Worm (Caenorhabditis elegans) whole organism, L1 larva: ENCODE measurements around the gene T09F3.4.

Experiments
- Y116A8C.19 ChIP-seq: sonication (generic microtip); optimal IDR thresholded peaks from 2 replicates; lab custom pipeline; 2016; ENCODE audit warnings: missing compliant biosample characterization, missing genetic modification characterization, borderline replicate concordance
- alr-1 ChIP-seq: fragments of 200-800 bp; sonication (Bioruptor generic); optimal IDR thresholded peaks from 2 replicates; lab custom pipeline; 2018; ENCODE audit warnings: borderline replicate concordance, mild to moderate bottlenecking, missing genetic modification characterization, missing compliant biosample characterization
- aly-2 ChIP-seq: fragments of 150-350 bp; optimal IDR thresholded peaks from 2 replicates; lab custom pipeline; 2014; ENCODE audit warnings: missing biosample characterization, missing genetic modification characterization
- ama-1 ChIP-seq: fragments of 150-350 bp; optimal IDR thresholded peaks from 2 replicates; lab custom pipeline; 2014
- blmp-1 ChIP-seq: fragments of 150-350 bp; optimal IDR thresholded peaks from 2 replicates; lab custom pipeline; 2014; ENCODE audit warnings: missing biosample characterization, missing genetic modification characterization
- ceh-8 ChIP-seq: fragments of 200-800 bp; sonication (Bioruptor generic); optimal IDR thresholded peaks from 2 replicates; lab custom pipeline; 2018; ENCODE audit warnings: mild to moderate bottlenecking, missing genetic modification characterization, moderate library complexity, missing compliant biosample characterization
- dpl-1 ChIP-seq, 3 experiments: fragments of 150-350 bp in 2 of 3; sonication (generic microtip) in 1 of 3; optimal IDR thresholded peaks; 2 replicates each; lab custom pipeline; 2014 to 2017; ENCODE audit warnings: missing biosample characterization in 3 of 3, missing genetic modification characterization in 3 of 3, missing genetic modification reagents in 3 of 3
- dsc-1 ChIP-seq: sonication (generic microtip); optimal IDR thresholded peaks from 2 replicates; lab custom pipeline; 2016; ENCODE audit warnings: mild to moderate bottlenecking, missing genetic modification characterization, missing compliant biosample characterization
- efl-1 ChIP-seq, 4 experiments: fragments of 150-350 bp; optimal IDR thresholded peaks in 3 of 4; peaks in 1 of 4; 1 replicate in 1 of 4; 2 replicates in 3 of 4; lab custom pipeline; 2014; ENCODE audit warnings: missing biosample characterization in 2 of 4, missing genetic modification characterization in 2 of 4, missing genetic modification reagents in 2 of 4
- efl-3 ChIP-seq: fragments of 200-800 bp; sonication (Bioruptor generic); optimal IDR thresholded peaks from 2 replicates; lab custom pipeline; 2018; ENCODE audit warnings: mild to moderate bottlenecking, missing genetic modification characterization, missing compliant biosample characterization
- egl-13 ChIP-seq: sonication (generic microtip); optimal IDR thresholded peaks from 2 replicates; lab custom pipeline; 2016; ENCODE audit warnings: missing genotype, missing genetic modification reagents, missing genetic modification characterization, missing compliant biosample characterization
- elt-2 ChIP-seq: sonication (generic microtip); optimal IDR thresholded peaks from 2 replicates; lab custom pipeline; 2016; ENCODE audit warnings: missing genetic modification characterization, mild to moderate bottlenecking, inconsistent platforms, missing compliant biosample characterization, missing genetic modification reagents
- fkh-8 ChIP-seq: sonication (generic microtip); optimal IDR thresholded peaks from 2 replicates; lab custom pipeline; 2016; ENCODE audit warnings: mild to moderate bottlenecking, missing genetic modification characterization, missing compliant biosample characterization
- hpl-2 ChIP-seq: fragments of 150-350 bp; optimal IDR thresholded peaks from 2 replicates; lab custom pipeline; 2014; ENCODE audit warnings: missing biosample characterization, missing genetic modification reagents, missing genetic modification characterization
- irx-1 ChIP-seq: sonication (generic microtip); optimal IDR thresholded peaks from 2 replicates; lab custom pipeline; 2016; ENCODE audit warnings: missing genetic modification characterization, missing compliant biosample characterization
- jun-1 ChIP-seq: fragments of 150-350 bp; optimal IDR thresholded peaks from 2 replicates; lab custom pipeline; 2014; ENCODE audit warnings: missing biosample characterization, missing genetic modification reagents, missing genetic modification characterization
- lin-13 ChIP-seq: fragments of 150-350 bp; optimal IDR thresholded peaks from 2 replicates; lab custom pipeline; 2014; ENCODE audit warnings: missing biosample characterization, missing genetic modification reagents, missing genetic modification characterization
- lin-14 ChIP-seq: fragments of 200-800 bp; sonication (Bioruptor generic); optimal IDR thresholded peaks from 2 replicates; lab custom pipeline; 2018; ENCODE audit warnings: mild to moderate bottlenecking, missing genetic modification characterization, moderate library complexity, missing compliant biosample characterization
- lin-35 ChIP-seq, 2 experiments: fragments of 150-350 bp; optimal IDR thresholded peaks; 2 replicates each; lab custom pipeline; 2014; ENCODE audit warnings: missing biosample characterization in 2 of 2, missing genetic modification characterization in 2 of 2, missing genetic modification reagents in 2 of 2
- mef-2 ChIP-seq: fragments of 150-350 bp; optimal IDR thresholded peaks from 2 replicates; lab custom pipeline; 2014; ENCODE audit warnings: missing biosample characterization, missing genetic modification characterization
- mep-1 ChIP-seq: fragments of 150-350 bp; optimal IDR thresholded peaks from 2 replicates; lab custom pipeline; 2014; ENCODE audit warnings: missing biosample characterization, missing genetic modification characterization
- nhr-12 ChIP-seq: sonication (generic microtip); optimal IDR thresholded peaks from 2 replicates; lab custom pipeline; 2017; ENCODE audit warnings: missing biosample characterization, missing genetic modification characterization
- nhr-47 ChIP-seq: sonication (generic microtip); optimal IDR thresholded peaks from 2 replicates; lab custom pipeline; 2016; ENCODE audit warnings: mild to moderate bottlenecking, missing genetic modification characterization, moderate library complexity, missing compliant biosample characterization
- nhr-71 ChIP-seq: sonication (generic microtip); optimal IDR thresholded peaks from 2 replicates; lab custom pipeline; 2016; ENCODE audit warnings: mild to moderate bottlenecking, missing genetic modification characterization, moderate library complexity, missing compliant biosample characterization
- nhr-77 ChIP-seq: fragments of 150-350 bp; optimal IDR thresholded peaks from 2 replicates; lab custom pipeline; 2014; ENCODE audit warnings: missing biosample characterization, missing genetic modification characterization
- nhr-84 ChIP-seq: sonication (generic microtip); optimal IDR thresholded peaks from 2 replicates; lab custom pipeline; 2017; ENCODE audit warnings: missing biosample characterization, missing genetic modification characterization
- nhr-85 ChIP-seq: sonication (generic microtip); peaks from one replicate; lab custom pipeline; 2016; ENCODE audit warnings: missing genetic modification characterization, inconsistent platforms, missing compliant biosample characterization
- nhr-90 ChIP-seq: sonication (generic microtip); optimal IDR thresholded peaks from 2 replicates; lab custom pipeline; 2016; ENCODE audit warnings: mild to moderate bottlenecking, missing genetic modification characterization, missing compliant biosample characterization; ENCODE audit not compliant: poor library complexity
- pqm-1 ChIP-seq: sonication (generic microtip); optimal IDR thresholded peaks from 3 replicates; lab custom pipeline; 2017; ENCODE audit warnings: missing biosample characterization, missing genetic modification characterization
- rnt-1 ChIP-seq: sonication (generic microtip); optimal IDR thresholded peaks from 2 replicates; lab custom pipeline; 2016; ENCODE audit warnings: mild to moderate bottlenecking, missing genetic modification characterization, moderate library complexity, missing compliant biosample characterization
- skn-1 ChIP-seq: fragments of 150-350 bp; optimal IDR thresholded peaks from 2 replicates; lab custom pipeline; 2014; ENCODE audit warnings: missing biosample characterization, missing genetic modification characterization
- snu-23 ChIP-seq: sonication (generic microtip); optimal IDR thresholded peaks from 2 replicates; lab custom pipeline; 2016; ENCODE audit warnings: missing genetic modification characterization, missing compliant biosample characterization
- unc-98 ChIP-seq: fragments of 200-800 bp; sonication (Bioruptor generic); IDR thresholded peaks from 2 replicates; pipeline ENCODE4 v1.3.6; 2022; ENCODE audit warnings: missing genetic modification characterization, missing compliant biosample characterization
- zip-4 ChIP-seq: fragments of 200-800 bp; sonication (Bioruptor generic); optimal IDR thresholded peaks from 2 replicates; lab custom pipeline; 2018; ENCODE audit warnings: mild to moderate bottlenecking, missing genetic modification characterization, moderate library complexity, missing compliant biosample characterization
- ztf-4 ChIP-seq: fragments of 150-350 bp; optimal IDR thresholded peaks from 2 replicates; lab custom pipeline; 2014; ENCODE audit warnings: missing biosample characterization, missing genetic modification characterization

The T09F3.4 gene

DNA sequence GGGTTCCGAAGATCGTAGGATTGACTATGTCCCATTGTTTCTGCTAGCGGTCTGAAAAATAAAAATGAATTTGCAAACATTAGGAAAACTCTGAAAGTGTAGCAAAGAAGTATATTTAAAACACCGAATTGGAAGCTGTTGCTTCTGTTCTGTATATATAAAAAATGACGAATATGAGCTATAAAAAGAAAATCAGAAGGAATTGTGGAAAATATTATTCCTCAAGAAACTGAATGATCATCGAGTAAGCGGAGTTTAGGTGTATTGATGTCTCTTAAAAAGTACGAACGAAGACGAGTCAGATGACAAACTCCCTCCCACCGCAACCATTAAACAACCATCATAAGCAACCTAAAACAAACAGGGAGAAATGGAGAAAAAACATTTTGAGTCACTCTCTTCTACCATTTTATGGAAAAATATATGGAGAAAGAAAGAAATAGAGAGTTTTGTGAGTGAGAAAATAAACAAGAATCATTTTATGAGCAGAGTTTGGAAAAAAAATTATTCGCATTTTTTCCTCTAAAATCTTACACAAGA lies 38.0 kb upstream of the T09F3.4 start, which contains the start of gene C07E3.3:
C07E3.3 (minus strand) TSS at position 51 of the 540 bp plus-strand sequence.
- TF ChIP-seq irx-1 = no peak
- no peak for TF ChIP-seq efl-1 (optimal IDR thresholded peaks at IDR 0.05; lab: Kevin White, UChicago)
- peak in 1 of 2 experiments; percentile 92 for TF ChIP-seq efl-1 (GFP tag; optimal IDR thresholded peaks at IDR 0.05 in 1 of 2; lab: Kevin White, UChicago)

DNA sequence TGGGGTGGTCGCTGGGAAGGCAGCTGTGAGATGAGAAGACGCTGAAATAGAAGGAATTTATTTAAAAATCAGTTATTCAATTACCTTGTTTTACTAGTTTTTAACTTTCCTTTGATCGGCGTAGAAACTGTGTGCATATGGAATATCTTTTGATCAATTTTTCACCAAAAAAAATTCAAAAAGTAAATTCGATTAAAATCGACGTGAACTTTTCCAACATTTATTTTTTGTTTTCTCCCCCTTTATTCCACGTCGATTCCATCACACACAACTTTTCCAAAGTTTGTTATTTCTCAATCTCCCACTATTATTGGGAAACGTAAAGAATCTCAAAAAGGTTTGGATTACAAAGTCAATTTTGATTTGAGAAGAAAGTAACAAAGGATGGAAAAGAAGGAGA lies 35.0 kb upstream of the T09F3.4 start, which contains the start of gene C07E3.4:
C07E3.4 (plus strand) TSS at position 301 of the 400 bp plus-strand sequence.
- TF ChIP-seq lin-13 (GFP tag; lab: Kevin White, UChicago) (no peak), ama-1 (no peak), ztf-4 (tag; lab: Kevin White, UChicago) (no peak), egl-13 (tag; lab: Kevin White, UChicago) (no peak), lin-14 (no peak), zip-4 (no peak), hpl-2 (GFP tag; lab: Kevin White, UChicago) (no peak), snu-23 (GFP tag; lab: Kevin White, UChicago) (no peak), nhr-90 (tag; lab: Kevin White, UChicago) (no peak), ceh-8 (GFP tag; lab: Kevin White, UChicago) (no peak), nhr-84 (tag; lab: Kevin White, UChicago) (no peak), lin-35 (GFP tag; optimal IDR thresholded peaks at IDR 0.05; lab: Kevin White, UChicago) (no peak)

DNA sequence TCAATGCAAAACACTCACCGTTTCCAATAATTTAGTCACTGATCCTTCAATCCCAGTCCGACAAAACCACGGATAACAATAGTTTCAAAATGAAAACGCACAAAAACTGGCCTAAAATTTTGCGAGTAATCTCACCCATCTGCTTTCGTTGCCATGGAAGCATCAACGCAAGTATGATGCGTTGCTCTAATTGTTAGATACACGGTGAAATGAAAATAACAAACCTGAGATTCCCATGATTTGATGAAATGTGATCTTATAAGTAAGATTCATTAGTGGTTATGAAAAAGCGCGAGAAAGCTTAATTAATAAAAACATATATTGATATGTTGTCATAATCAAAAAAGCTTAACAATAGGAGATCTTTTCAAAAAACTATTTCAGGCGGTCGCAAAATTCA lies 28.3 kb upstream of the T09F3.4 start, which contains the start of gene ceh-57:
ceh-57 (minus strand) TSS at position 95 of the 400 bp plus-strand sequence.
- TF ChIP-seq fkh-8 (tag; lab: Kevin White, UChicago) (peak; percentile 53), nhr-47 (tag; lab: Kevin White, UChicago) (peak; percentile 5), dsc-1 (tag; lab: Kevin White, UChicago) (peak; percentile 64), dpl-1 (GFP tag; optimal IDR thresholded peaks at IDR 0.05; lab: Kevin White, UChicago) (no peak), alr-1 (tag; lab: Kevin White, UChicago) (no peak)

DNA sequence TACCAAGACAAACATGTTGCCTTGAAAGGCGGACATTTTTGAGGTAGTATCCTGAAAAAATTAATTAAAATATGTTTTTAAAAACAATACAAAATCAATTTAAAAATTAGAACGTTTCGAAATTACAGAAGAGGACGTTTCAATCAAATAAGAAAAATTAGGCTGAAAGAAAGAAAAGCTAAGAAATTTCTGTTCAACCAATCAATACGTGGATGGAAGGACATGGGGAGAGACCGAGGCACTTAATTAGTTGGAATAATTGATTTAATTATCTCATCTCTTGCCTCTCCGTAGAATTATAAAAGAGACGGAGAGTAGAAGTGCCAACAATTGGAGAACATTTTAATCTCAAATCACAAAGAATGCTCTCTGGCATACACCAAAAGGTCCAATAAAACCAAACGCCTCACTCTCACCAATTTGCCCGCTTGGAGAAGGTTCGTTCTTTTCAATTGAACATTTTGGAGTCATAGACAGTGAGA lies 25.9 kb upstream of the T09F3.4 start, which contains the start of gene ceh-58:
ceh-58 (minus strand) TSS at position 51 of the 482 bp plus-strand sequence.
- TF ChIP-seq nhr-85 (tag; lab: Kevin White, UChicago) = peak; percentile 61
- no peak for TF ChIP-seq Y116A8C.19 (tag; lab: Kevin White, UChicago)
- no peak for TF ChIP-seq pqm-1 (tag; lab: Kevin White, UChicago)
- TF ChIP-seq mef-2 (tag; lab: Kevin White, UChicago) = no peak
- no peak for TF ChIP-seq unc-98 (GFP tag; lab: Robert Waterston, UW)
- TF ChIP-seq nhr-77 (tag; lab: Kevin White, UChicago) = no peak
- TF ChIP-seq blmp-1 (tag; lab: Kevin White, UChicago) = peak; percentile 36
- peak; percentile 33 for TF ChIP-seq lin-14
- peak; percentile 22 for TF ChIP-seq ceh-8 (GFP tag; lab: Kevin White, UChicago)
- no peak for TF ChIP-seq nhr-12 (tag; lab: Kevin White, UChicago)
- TF ChIP-seq dsc-1 (tag; lab: Kevin White, UChicago) = no peak
- no peak for TF ChIP-seq aly-2 (tag; lab: Kevin White, UChicago)

DNA sequence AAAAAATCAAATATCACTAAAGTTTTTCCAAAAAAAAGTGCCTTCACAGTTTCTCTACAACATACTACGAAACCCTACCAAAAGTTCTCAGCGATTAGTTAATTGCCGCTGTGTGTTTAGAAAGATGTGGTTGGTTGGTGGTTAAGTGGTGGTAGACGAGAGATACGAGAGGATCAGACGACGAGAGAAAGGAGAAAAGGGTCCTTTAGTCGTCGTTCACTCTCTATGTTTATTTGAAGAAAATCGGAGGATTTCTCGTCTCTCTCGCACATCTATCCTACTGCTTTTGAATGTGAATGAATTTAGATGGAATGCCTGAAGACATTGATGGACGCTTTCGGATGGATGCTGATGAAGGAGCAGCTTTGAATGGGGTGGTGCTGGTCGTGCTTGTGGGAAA lies 24.7 kb upstream of the T09F3.4 start:
- peak; percentile 52 for TF ChIP-seq blmp-1 (tag; lab: Kevin White, UChicago)
- TF ChIP-seq dpl-1 (GFP tag; optimal IDR thresholded peaks at IDR 0.05; lab: Kevin White, UChicago) = peak in 1 of 3 experiments; percentile 10
- TF ChIP-seq lin-14 = peak; percentile 70
- peak; percentile 11 to 14 for TF ChIP-seq efl-1 (optimal IDR thresholded peaks at IDR 0.05; lab: Kevin White, UChicago)
- peak in 1 of 2 experiments; percentile 88 for TF ChIP-seq efl-1 (GFP tag; optimal IDR thresholded peaks at IDR 0.05 in 1 of 2; lab: Kevin White, UChicago)
- TF ChIP-seq mep-1 (tag; lab: Kevin White, UChicago) = peak; percentile 40
- TF ChIP-seq efl-3 = no peak
- peak; percentile 9 for TF ChIP-seq nhr-71 (tag; lab: Kevin White, UChicago)
- no peak for TF ChIP-seq ama-1
- TF ChIP-seq unc-98 (GFP tag; lab: Robert Waterston, UW) = no peak
- peak in 1 of 2 experiments; percentile 14 for TF ChIP-seq lin-35 (GFP tag; optimal IDR thresholded peaks at IDR 0.05; lab: Kevin White, UChicago)
- peak; percentile 34 for TF ChIP-seq rnt-1
- no peak for TF ChIP-seq skn-1 (tag; lab: Kevin White, UChicago)
- TF ChIP-seq jun-1 (tag; lab: Kevin White, UChicago) = no peak
- peak; percentile 11 for TF ChIP-seq dsc-1 (tag; lab: Kevin White, UChicago)
- no peak for TF ChIP-seq elt-2 (tag; lab: Kevin White, UChicago)
- TF ChIP-seq, all 84 proteins: peak for 9
